Fruit fly (Drosophila melanogaster) whole organism, adult: Measurements from ENCODE around the gene PRL-1.

Experiments used
- CG12768 ChIP-seq: fragments of 200-800 bp; sonication (Bioruptor generic); optimal IDR thresholded peaks from 2 replicates; lab custom pipeline; 2017; ENCODE audit warnings: missing biosample characterization, missing genetic modification characterization, mild to moderate bottlenecking, moderate library complexity, missing genetic modification reagents
- CG7045 ChIP-seq: fragments of 200-800 bp; sonication (Bioruptor generic); optimal IDR thresholded peaks from 2 replicates; lab custom pipeline; 2017; ENCODE audit warnings: missing biosample characterization, mild to moderate bottlenecking, missing genetic modification characterization
- CG7101 ChIP-seq: fragments of 200-800 bp; sonication (Bioruptor generic); optimal IDR thresholded peaks from 2 replicates; lab custom pipeline; 2018; ENCODE audit warnings: missing biosample characterization, mild to moderate bottlenecking, missing genetic modification characterization, moderate library complexity
- Mnt ChIP-seq: fragments of 200-800 bp; sonication (Bioruptor generic); optimal IDR thresholded peaks from 2 replicates; lab custom pipeline; 2016; ENCODE audit warnings: missing biosample characterization, mild to moderate bottlenecking, missing genetic modification characterization
- toe ChIP-seq: fragments of 200-800 bp; sonication (Bioruptor generic); optimal IDR thresholded peaks from 2 replicates; lab custom pipeline; 2016; ENCODE audit warnings: missing biosample characterization, missing genetic modification characterization

DNA sequence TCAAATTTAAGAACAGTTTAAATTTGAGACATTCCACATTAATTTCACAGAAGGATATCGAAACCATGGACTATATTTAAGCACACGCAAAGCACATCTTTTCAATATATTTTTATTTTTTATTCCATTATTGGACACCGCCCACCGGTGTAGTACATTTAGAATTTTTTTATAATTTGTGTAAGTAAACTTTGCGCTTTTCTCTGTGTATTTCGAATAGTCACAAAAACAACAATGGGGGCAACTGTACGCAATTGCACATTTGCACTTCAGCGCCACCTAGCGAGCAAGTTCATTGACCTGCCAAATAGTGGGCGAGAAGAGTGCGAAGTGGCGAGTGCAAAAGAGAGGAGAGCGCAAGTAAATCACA, 18.4 kb upstream of the PRL-1 start:
- no peak for TF ChIP-seq toe (GFP tag; lab: Kevin White, UChicago)
- no peak for TF ChIP-seq CG12768 (GFP tag; lab: Kevin White, UChicago)
- no peak for TF ChIP-seq Mnt (GFP tag; lab: Kevin White, UChicago)
- TF ChIP-seq CG7045 = peak; percentile 7
- peak; percentile 26 for TF ChIP-seq CG7101 (tag; lab: Kevin White, UChicago)
